Worm (Caenorhabditis elegans) whole organism, L1 larva: ENCODE results near the gene his-1.

Experiments used
- aly-2 ChIP-seq: fragments of 150-350 bp; optimal IDR thresholded peaks from 2 replicates; lab custom pipeline; 2014; ENCODE audit warnings: missing biosample characterization, missing genetic modification characterization
- ces-1 ChIP-seq: fragments of 150-350 bp; optimal IDR thresholded peaks from 2 replicates; lab custom pipeline; 2014; ENCODE audit warnings: missing biosample characterization, missing genetic modification reagents, missing genetic modification characterization
- dpl-1 ChIP-seq, 3 experiments: fragments of 150-350 bp in 2 of 3; sonication (generic microtip) in 1 of 3; optimal IDR thresholded peaks; 2 replicates each; lab custom pipeline; 2014 to 2017; ENCODE audit warnings: missing biosample characterization in 3 of 3, missing genetic modification characterization in 3 of 3, missing genetic modification reagents in 3 of 3
- lin-15B ChIP-seq: fragments of 150-350 bp; sonication (generic microtip); optimal IDR thresholded peaks from 3 replicates; lab custom pipeline; 2014; ENCODE audit warnings: missing biosample characterization, missing genetic modification characterization
- mep-1 ChIP-seq: fragments of 150-350 bp; optimal IDR thresholded peaks from 2 replicates; lab custom pipeline; 2014; ENCODE audit warnings: missing biosample characterization, missing genetic modification characterization
- sup-37 ChIP-seq: fragments of 200-800 bp; sonication (Bioruptor generic); optimal IDR thresholded peaks from 2 replicates; lab custom pipeline; 2018; ENCODE audit warnings: mild to moderate bottlenecking, missing genetic modification characterization, missing compliant biosample characterization

ce11 chrV:16061993-16062392 lies 19.7 kb downstream of the his-1 start, which contains the start of gene fbxa-100:
- no peak for TF ChIP-seq mep-1 (tag; lab: Kevin White, UChicago)
- TF ChIP-seq lin-15B (tag; lab: Kevin White, UChicago): no peak
- TF ChIP-seq dpl-1 (GFP tag; optimal IDR thresholded peaks at IDR 0.05; lab: Kevin White, UChicago): no peak
- no peak for TF ChIP-seq aly-2 (tag; lab: Kevin White, UChicago)
- no peak for TF ChIP-seq sup-37 (GFP tag; lab: Kevin White, UChicago)
- TF ChIP-seq ces-1 (GFP tag; lab: Kevin White, UChicago): no peak
